Fruit fly (Drosophila melanogaster): ENCODE data around the gene CG32071.

Gene CG32071

DNA sequence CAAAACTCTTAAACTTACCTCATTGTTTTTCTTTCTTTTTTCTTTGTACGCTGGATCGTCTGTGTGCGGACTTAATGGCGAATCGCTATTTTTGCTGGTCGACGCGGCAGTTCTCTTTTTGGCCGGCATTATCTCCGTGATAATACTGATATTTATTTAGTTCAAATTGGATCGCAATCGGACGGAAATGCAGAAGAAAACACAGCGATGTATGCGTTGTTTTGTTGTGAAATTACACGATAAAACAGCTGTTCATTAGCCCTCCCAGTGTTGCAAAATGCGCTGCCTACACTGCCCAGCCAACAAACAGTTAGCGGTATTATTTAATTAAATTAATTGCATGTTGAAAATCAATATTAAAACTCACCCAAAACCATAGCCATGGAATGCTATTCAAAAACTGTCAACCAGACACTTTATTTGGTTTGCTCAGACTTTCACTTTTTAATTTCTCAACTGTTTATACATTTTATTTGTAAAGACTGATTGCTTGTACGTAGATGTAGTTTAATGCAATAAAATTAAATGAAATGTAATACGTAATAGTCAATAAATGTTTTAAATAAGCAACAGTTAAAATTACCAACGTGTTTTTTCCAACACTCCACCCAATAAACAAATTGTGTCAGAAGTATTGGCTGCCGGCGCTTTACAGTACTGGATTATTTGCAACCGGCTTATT, 5.5 kb downstream of the CG32071 start, which contains the start of the genes Irbp18 and APP-BP1 (continued):
- no peak for TF ChIP-seq zen2 (GFP tag; IDR thresholded peaks at IDR 0.05; ENCODE audit: partially characterized antibody)
- no peak; the same call in 1 of the 2 replicates for TF ChIP-seq CG5953 (GFP tag; IDR thresholded peaks at IDR 0.05)
- TF ChIP-seq CG4328 (GFP tag; optimal IDR thresholded peaks at IDR 0.05), result peak; percentile 91
- peak; percentile 68; the same call in 1 of the 2 replicates for TF ChIP-seq CG11085 (GFP tag; IDR thresholded peaks at IDR 0.05)
- peak; percentile 78 for TF ChIP-seq CG10274 (GFP tag; optimal IDR thresholded peaks at IDR 0.05)
- peak; percentile 94 for TF ChIP-seq Abd-B (GFP tag; optimal IDR thresholded peaks at IDR 0.05)
- no peak for TF ChIP-seq eve (GFP tag; optimal IDR thresholded peaks at IDR 0.05)
- TF ChIP-seq CG4730 (GFP tag; IDR thresholded peaks at IDR 0.05), result peak; percentile 73
- peak; percentile 59; the same call in 1 of the 2 replicates for TF ChIP-seq CG10959 (GFP tag; IDR thresholded peaks at IDR 0.05)
- peak; percentile 91 for TF ChIP-seq so (GFP tag; IDR thresholded peaks at IDR 0.05)
- TF ChIP-seq sens-2 (GFP tag; IDR thresholded peaks at IDR 0.05), result peak; percentile 72
- TF ChIP-seq ci (GFP tag; IDR thresholded peaks at IDR 0.05), result peak; percentile 84
- TF ChIP-seq CG6175 (GFP tag; IDR thresholded peaks at IDR 0.05), result peak; percentile 61; the same call in 1 of the 3 replicates
- peak; percentile 25 for TF ChIP-seq zf30C (GFP tag; optimal IDR thresholded peaks at IDR 0.05)
- peak; percentile 91 for TF ChIP-seq CG11695 (GFP tag; IDR thresholded peaks at IDR 0.05)
- TF ChIP-seq CG10654 (GFP tag; optimal IDR thresholded peaks at IDR 0.05), result peak; percentile 93
- TF ChIP-seq crp (GFP tag; optimal IDR thresholded peaks at IDR 0.05), result peak; percentile 92 to 95
- peak; percentile 32; the same call in 1 of the 2 replicates for TF ChIP-seq cas (GFP tag; IDR thresholded peaks at IDR 0.05)
- TF ChIP-seq lbe (GFP tag; optimal IDR thresholded peaks at IDR 0.05), result peak; percentile 92
- TF ChIP-seq CG6854 (GFP tag; optimal IDR thresholded peaks at IDR 0.05), result peak; percentile 87
- peak; percentile 87 for TF ChIP-seq CG17186 (GFP tag; optimal IDR thresholded peaks at IDR 0.05)
- TF ChIP-seq D19B (GFP tag; optimal IDR thresholded peaks at IDR 0.05), result peak; percentile 86
- TF ChIP-seq CG14860 (GFP tag; IDR thresholded peaks at IDR 0.05; ENCODE audit: partially characterized antibody), result no peak
- peak; percentile 72 for TF ChIP-seq MBD-R2 (GFP tag; IDR thresholded peaks at IDR 0.05)
- peak; percentile 47; the same call in 1 of the 2 replicates for TF ChIP-seq Lim3 (GFP tag; IDR thresholded peaks at IDR 0.05)
- peak; percentile 97 for TF ChIP-seq Hsf (GFP tag; optimal IDR thresholded peaks at IDR 0.05)
- peak; percentile 96 for TF ChIP-seq chn (GFP tag; optimal IDR thresholded peaks at IDR 0.05)
- TF ChIP-seq CG1832 (GFP tag; optimal IDR thresholded peaks at IDR 0.05), result no peak
- TF ChIP-seq Scr (GFP tag; IDR thresholded peaks at IDR 0.05; ENCODE audit: partially characterized antibody), result no peak
- peak; percentile 96 for TF ChIP-seq CG9727 (GFP tag; optimal IDR thresholded peaks at IDR 0.05)
- peak in 1 of 2 experiments; percentile 37 for TF ChIP-seq tll (GFP tag; optimal IDR thresholded peaks at IDR 0.05)
- TF ChIP-seq CG3163 (GFP tag; optimal IDR thresholded peaks at IDR 0.05), result peak; percentile 80
- peak; percentile 23 for TF ChIP-seq gfzf (GFP tag; optimal IDR thresholded peaks at IDR 0.05)
- peak; percentile 85 for TF ChIP-seq CG12299 (tag; optimal IDR thresholded peaks at IDR 0.05)
- peak; percentile 50 for TF ChIP-seq hkb (optimal IDR thresholded peaks at IDR 0.05)
- peak; percentile 88 for TF ChIP-seq hkb (GFP tag; IDR thresholded peaks at IDR 0.05)
- peak; percentile 97 for TF ChIP-seq CG2120 (GFP tag; optimal IDR thresholded peaks at IDR 0.05)
- TF ChIP-seq bab2 (GFP tag; optimal IDR thresholded peaks at IDR 0.05), result peak; percentile 93
- TF ChIP-seq Dll (GFP tag; IDR thresholded peaks at IDR 0.05; ENCODE audit: partially characterized antibody), result no peak
- TF ChIP-seq CG4282 (GFP tag; optimal IDR thresholded peaks at IDR 0.05), result peak; percentile 89
- peak; percentile 83 for TF ChIP-seq Aef1 (GFP tag; IDR thresholded peaks at IDR 0.05)
- TF ChIP-seq CG18011 (GFP tag; optimal IDR thresholded peaks at IDR 0.05), result peak; percentile 88
- TF ChIP-seq vnd (GFP tag; IDR thresholded peaks at IDR 0.05; ENCODE audit: partially characterized antibody), result no peak
- TF ChIP-seq sr (GFP tag; IDR thresholded peaks at IDR 0.05), result 0 out of 3 replicates have a peak, but pooled peaks have one; percentile 25
- TF ChIP-seq knrl (GFP tag; IDR thresholded peaks at IDR 0.05; ENCODE audit: partially characterized antibody), result no peak
- TF ChIP-seq CG9797 (GFP tag; optimal IDR thresholded peaks at IDR 0.05), result peak; percentile 25
- peak; percentile 61 for TF ChIP-seq HmgD (GFP tag; optimal IDR thresholded peaks at IDR 0.05)
- TF ChIP-seq Lhr (GFP tag; optimal IDR thresholded peaks at IDR 0.05), result peak; percentile 84
- TF ChIP-seq CoRest (tag; optimal IDR thresholded peaks at IDR 0.05), result peak; percentile 95

Measured in whole organism, embryonic.